Worm (Caenorhabditis elegans) whole organism, dauer: Measurements from ENCODE around the gene B0336.7.

Source experiments
- unc-62 ChIP-seq: sonication (generic microtip); optimal IDR thresholded peaks from 2 replicates; lab custom pipeline; 2017; ENCODE audit warnings: missing biosample characterization, missing genetic modification reagents, missing genetic modification characterization

B0336.7 gene

ce11 chrIII:5719105-5719831, 22.1 kb upstream of the B0336.7 start:
- no peak for TF ChIP-seq unc-62 (GFP tag; lab: Kevin White, UChicago)

DNA sequence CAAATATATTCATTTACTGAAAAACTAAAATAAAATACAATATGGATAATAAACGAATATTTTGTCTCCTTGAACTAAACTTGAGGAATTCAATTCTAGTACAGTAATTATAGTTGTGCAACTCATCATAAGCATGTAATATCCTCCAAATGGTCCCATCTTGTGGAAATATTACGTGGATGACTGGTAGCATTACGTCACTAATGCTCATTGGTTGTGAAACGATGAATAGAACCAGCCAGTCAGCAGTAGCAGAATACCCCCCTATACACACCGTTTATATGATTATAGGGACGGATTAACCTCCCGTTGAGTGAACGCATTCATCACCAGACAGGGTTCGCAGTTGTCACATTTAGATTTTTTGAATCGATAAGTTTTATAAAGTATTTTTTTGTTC, 21.2 kb upstream of the B0336.7 start:
- TF ChIP-seq unc-62 (GFP tag; lab: Kevin White, UChicago): no peak

DNA sequence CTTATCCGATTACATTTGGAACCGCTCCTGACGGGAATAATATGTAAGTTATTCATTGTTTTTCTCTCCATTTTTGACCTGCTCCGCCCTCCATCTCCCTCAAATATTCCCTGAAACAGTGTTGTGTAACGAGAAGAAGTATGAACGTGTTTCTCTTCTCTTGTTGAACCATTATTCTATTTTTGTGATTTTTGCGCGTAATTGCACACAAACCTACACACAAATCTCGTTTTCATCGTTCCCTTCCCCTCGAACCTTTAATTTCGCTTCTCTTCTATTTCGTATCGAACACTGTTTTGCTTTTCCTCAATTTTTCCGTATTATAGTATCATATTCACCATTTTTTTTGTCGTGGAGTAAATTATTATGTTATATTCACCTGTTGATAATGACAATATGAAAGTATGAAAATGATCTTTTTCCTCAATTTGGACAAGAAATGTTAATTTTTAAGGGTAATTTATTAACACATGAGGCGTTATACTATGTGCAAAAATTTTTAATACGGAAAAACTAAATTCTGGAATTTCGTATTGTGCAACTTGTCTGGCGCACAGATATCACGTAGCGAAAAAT, 20.1 kb upstream of the B0336.7 start:
- TF ChIP-seq unc-62 (GFP tag; lab: Kevin White, UChicago): no peak

- TF ChIP-seq unc-62 (GFP tag; lab: Kevin White, UChicago): no peak
These were observed 18.3 kb upstream of the B0336.7 start for ce11 chrIII:5715467-5715866.

ce11 chrIII:5714984-5715454, 17.9 kb upstream of the B0336.7 start:
- TF ChIP-seq unc-62 (GFP tag; lab: Kevin White, UChicago): no peak

DNA sequence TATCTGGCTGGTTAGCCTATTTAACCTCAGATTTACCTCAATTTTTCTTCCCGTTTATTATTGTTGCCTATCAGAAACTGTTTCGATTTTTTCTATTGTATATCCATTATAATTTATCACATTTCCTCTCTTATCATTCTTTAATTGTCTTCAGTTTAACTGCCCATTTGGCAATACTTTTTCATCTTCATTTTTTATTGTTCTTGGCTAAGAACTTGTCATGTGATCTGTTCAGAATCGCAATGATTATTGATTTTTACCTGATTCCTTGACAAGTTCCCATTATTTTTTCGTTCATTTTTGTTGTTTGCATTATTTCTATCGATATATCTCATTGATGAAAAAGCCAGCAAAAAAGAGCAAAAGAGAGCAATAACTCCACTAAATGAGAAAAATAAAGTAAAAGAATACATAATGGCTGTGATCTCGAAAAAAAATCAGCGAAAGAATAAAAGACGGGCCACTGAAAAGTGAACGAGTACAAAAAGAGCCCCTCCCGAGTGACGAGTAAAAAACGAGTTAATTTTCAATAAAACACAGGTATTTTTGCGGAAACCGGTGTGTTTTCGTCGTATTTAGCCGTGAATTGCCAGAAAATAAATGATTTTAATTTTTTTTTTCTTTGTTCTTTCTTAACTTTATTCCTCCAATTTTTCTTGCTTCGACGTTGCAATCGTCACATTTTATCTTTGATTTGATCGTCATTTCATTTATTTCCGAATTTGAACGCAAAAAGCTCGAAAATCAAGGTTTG, 17.2 kb upstream of the B0336.7 start, which contains the start of gene arf-1:
arf-1 (plus strand) TSS at position 657 of the 754 bp plus-strand sequence.
- no peak for TF ChIP-seq unc-62 (GFP tag; lab: Kevin White, UChicago)

ce11 chrIII:5711881-5712643, 14.9 kb upstream of the B0336.7 start:
- no peak for TF ChIP-seq unc-62 (GFP tag; lab: Kevin White, UChicago)

DNA sequence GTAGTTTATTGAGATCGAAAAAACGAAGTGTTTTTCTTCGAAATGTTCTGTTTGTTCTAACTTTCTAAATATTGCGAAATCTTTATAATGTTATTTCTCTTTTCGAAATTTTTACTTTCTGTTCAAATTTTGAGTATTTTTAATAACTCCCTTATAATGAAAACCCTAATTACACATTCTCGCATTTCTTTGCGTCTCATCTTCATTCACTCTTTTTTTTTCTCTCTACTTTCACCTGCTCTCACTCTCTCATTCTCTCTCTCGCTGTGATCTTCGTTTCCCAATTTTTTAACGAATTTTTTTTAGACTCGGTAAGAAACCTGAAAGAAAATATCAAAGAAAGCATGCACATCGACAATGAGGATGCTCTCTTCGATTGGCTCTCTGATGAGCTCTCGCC, 14.1 kb upstream of the B0336.7 start, which contains the start of gene rbm-26:
rbm-26 (plus strand) TSS at position 301 of the 400 bp plus-strand sequence.
- no peak for TF ChIP-seq unc-62 (GFP tag; lab: Kevin White, UChicago)

- TF ChIP-seq unc-62 (GFP tag; lab: Kevin White, UChicago): no peak
These were observed 13.5 kb upstream of the B0336.7 start for ce11 chrIII:5710676-5711075.

- no peak for TF ChIP-seq unc-62 (GFP tag; lab: Kevin White, UChicago)
These were observed 12.9 kb upstream of the B0336.7 start, which contains the start of gene B0336.12 for ce11 chrIII:5710045-5710444. B0336.12 (minus strand) TSS chrIII:5710145.

DNA sequence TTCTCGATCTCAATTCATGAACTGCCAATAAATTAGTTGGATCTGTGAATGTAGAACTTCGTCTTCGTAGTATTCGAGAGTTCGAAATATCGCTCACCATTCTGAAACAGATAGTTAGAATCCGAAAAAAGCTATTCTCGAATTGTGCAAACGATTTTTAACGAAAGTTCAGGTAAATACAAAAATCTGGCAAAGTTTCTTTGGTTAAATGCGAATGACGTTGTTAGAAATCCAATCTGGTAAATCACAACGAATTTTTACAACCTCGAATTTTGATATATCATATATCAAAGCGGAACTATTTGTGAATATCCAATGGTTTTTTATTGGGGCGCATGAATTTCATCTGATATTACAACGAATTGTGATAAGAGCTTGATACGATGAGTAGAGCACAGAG, 12.1 kb upstream of the B0336.7 start, which contains the start of gene hpo-28:
hpo-28 (minus strand) TSS at position 101 of the 400 bp plus-strand sequence.
- no peak for TF ChIP-seq unc-62 (GFP tag; lab: Kevin White, UChicago)

DNA sequence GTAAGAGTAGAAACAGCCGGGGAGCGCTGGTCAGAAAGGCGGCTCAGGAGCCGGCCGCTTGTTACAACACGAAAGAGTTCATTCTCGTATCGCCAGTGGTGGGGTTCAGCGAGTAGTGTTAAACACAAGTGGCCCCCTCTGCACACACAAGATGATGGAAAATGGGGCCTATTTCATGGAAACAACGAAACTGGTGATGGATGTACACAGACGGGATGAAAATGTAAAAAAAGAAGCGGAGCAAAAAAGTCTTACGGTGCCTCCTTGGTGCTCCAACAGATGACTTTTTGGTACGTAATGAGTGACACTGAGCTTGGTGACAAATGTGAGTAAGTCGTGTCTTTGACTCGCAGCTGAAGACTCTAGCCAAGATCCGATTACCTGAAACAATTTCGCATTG, 10.9 kb upstream of the B0336.7 start:
- no peak for TF ChIP-seq unc-62 (GFP tag; lab: Kevin White, UChicago)

- TF ChIP-seq unc-62 (GFP tag; lab: Kevin White, UChicago): no peak
These were observed 10.4 kb upstream of the B0336.7 start for ce11 chrIII:5707546-5707945.

DNA sequence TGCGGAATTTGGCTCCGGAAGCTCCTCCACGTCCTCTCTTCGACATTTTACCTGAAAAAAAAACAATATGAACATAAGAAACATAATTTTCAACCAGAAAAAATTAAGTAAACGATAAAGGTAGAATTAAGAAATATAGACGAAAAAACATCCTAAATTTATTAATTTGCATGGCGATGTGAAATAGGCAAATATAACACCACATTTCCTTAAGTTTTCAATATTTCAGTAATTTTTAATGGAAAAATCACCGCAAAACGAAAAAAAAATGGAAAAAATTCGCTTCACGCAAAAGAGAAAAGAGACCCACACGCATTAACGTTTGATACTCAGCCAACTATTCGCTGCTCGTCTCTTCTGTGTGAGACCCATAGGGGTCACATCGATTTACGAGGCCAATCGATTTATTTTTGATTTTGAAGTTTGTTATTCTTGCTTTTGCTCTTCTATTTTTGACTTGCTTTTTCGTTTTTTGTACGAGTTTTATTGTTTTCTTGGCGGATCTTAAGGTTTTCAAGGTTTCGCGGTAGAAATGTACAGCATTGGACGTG, 9.0 kb upstream of the B0336.7 start, which contains the start of gene rpl-23:
rpl-23 (minus strand) TSS at position 51 of the 551 bp plus-strand sequence.
- no peak for TF ChIP-seq unc-62 (GFP tag; lab: Kevin White, UChicago)
